Worm (Caenorhabditis elegans) whole organism, L3 larva: ENCODE results near the gene clec-231.

Experiments used
- fkh-10 ChIP-seq: sonication (generic microtip); optimal IDR thresholded peaks from 2 replicates; lab custom pipeline; 2017; ENCODE audit warnings: missing biosample characterization, missing genetic modification reagents, missing genetic modification characterization
- jun-1 ChIP-seq: fragments of 150-350 bp; optimal IDR thresholded peaks from 2 replicates; lab custom pipeline; 2014; ENCODE audit warnings: missing biosample characterization, missing genetic modification reagents, missing genetic modification characterization
- nhr-28 ChIP-seq: fragments of 150-350 bp; optimal IDR thresholded peaks from 2 replicates; lab custom pipeline; 2014; ENCODE audit warnings: missing biosample characterization, missing genetic modification characterization
- unc-62 ChIP-seq: fragments of 150-350 bp; sonication (generic microtip); optimal IDR thresholded peaks from 4 replicates; lab custom pipeline; 2014; ENCODE audit warnings: missing biosample characterization, missing genetic modification reagents, missing genetic modification characterization

DNA sequence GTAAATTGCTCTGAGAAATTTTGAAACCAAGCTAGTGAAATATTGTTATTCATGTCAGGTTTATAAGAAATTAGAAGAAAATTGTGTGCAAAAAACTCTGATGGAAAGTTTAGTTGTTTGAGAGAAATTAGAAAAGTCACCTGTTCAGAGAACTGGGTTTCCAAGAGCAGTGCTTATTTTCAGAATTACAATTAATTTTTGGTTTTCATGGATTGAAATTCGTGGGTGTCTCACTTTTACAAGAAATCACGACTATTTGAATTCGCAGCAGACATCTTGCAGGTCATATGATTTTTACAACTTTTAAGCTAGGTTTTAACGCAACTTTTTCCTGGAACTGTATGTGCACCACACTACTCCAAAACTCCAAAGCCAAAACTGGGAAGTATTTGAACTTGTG, 41.5 kb downstream of the clec-231 start, which contains the start of gene srz-10:
- no peak for TF ChIP-seq jun-1 (tag; lab: Kevin White, UChicago)
- TF ChIP-seq unc-62 (GFP tag; lab: Kevin White, UChicago): no peak
- TF ChIP-seq fkh-10 (GFP tag; lab: Kevin White, UChicago): no peak
- no peak for TF ChIP-seq nhr-28
